Worm (Caenorhabditis elegans) whole organism, late embryonic: ENCODE data around the gene K09F5.4.

Experiments used
- F13H6.1 ChIP-seq: sonication (generic microtip); optimal IDR thresholded peaks from 2 replicates; lab custom pipeline; 2016; ENCODE audit warnings: missing genetic modification characterization, missing compliant biosample characterization
- ceh-2 ChIP-seq: sonication (generic microtip); optimal IDR thresholded peaks from 2 replicates; lab custom pipeline; 2016; ENCODE audit warnings: missing genotype, missing genetic modification characterization, missing compliant biosample characterization
- elt-2 ChIP-seq: sonication (generic microtip); optimal IDR thresholded peaks from 2 replicates; lab custom pipeline; 2016; ENCODE audit warnings: missing genetic modification reagents, missing genetic modification characterization, missing compliant biosample characterization
- lin-11 ChIP-seq: fragments of 200-800 bp; sonication (Bioruptor generic); optimal IDR thresholded peaks from 2 replicates; lab custom pipeline; 2018; ENCODE audit warnings: mild to moderate bottlenecking, missing genetic modification characterization, missing compliant biosample characterization
- nhr-11 ChIP-seq: fragments of 150-350 bp; optimal IDR thresholded peaks from 2 replicates; lab custom pipeline; 2014; ENCODE audit warnings: missing biosample characterization, missing genetic modification characterization
- pha-4 ChIP-seq: fragments of 150-350 bp; optimal IDR thresholded peaks from 2 replicates; lab custom pipeline; 2018; ENCODE audit warnings: missing biosample characterization, missing genetic modification reagents, missing genetic modification characterization
- pqm-1 ChIP-seq: sonication (generic microtip); optimal IDR thresholded peaks from 2 replicates; lab custom pipeline; 2016; ENCODE audit warnings: missing genetic modification characterization, missing compliant biosample characterization
- unc-42 ChIP-seq: sonication (generic microtip); optimal IDR thresholded peaks from 2 replicates; lab custom pipeline; 2016; ENCODE audit warnings: missing genotype, missing genetic modification characterization, missing compliant biosample characterization
- zip-5 ChIP-seq: sonication (generic microtip); optimal IDR thresholded peaks from 2 replicates; lab custom pipeline; 2016; ENCODE audit warnings: missing genetic modification characterization, missing compliant biosample characterization
- ztf-16 ChIP-seq: sonication (generic microtip); optimal IDR thresholded peaks from 2 replicates; lab custom pipeline; 2017; ENCODE audit warnings: missing genetic modification characterization, missing compliant biosample characterization

- no peak for TF ChIP-seq pqm-1 (tag; lab: Kevin White, UChicago)
- no peak for TF ChIP-seq ceh-2 (tag; lab: Kevin White, UChicago)
- TF ChIP-seq nhr-11, result no peak
- TF ChIP-seq ztf-16 (tag; lab: Kevin White, UChicago), result no peak
- TF ChIP-seq unc-42, result no peak
- no peak for TF ChIP-seq pha-4 (tag; lab: Kevin White, UChicago)
- TF ChIP-seq F13H6.1 (tag; lab: Kevin White, UChicago), result no peak
- no peak for TF ChIP-seq zip-5
- no peak for TF ChIP-seq elt-2
- no peak for TF ChIP-seq lin-11 (tag; lab: Kevin White, UChicago)
These were observed 34.8 kb upstream of the K09F5.4 start for ce11 chrX:7745386-7745785.
